Fruit fly (Drosophila melanogaster): ENCODE measurements around the gene CG42554.

CG42554 gene

dm6 chr3L:801860-802462 is 33.5 kb upstream of the CG42554 start:
- no peak for TF ChIP-seq jim (GFP tag; optimal IDR thresholded peaks at IDR 0.05)
- peak; percentile 7 for TF ChIP-seq brk (GFP tag; optimal IDR thresholded peaks at IDR 0.05)
- TF ChIP-seq foxo (GFP tag; optimal IDR thresholded peaks at IDR 0.05) = peak in 1 of 2 experiments; percentile 74
- TF ChIP-seq CG9705 (GFP tag; optimal IDR thresholded peaks at IDR 0.05) = peak; percentile 62
- no peak for TF ChIP-seq Hr83 (GFP tag; optimal IDR thresholded peaks at IDR 0.05; ENCODE audit: poor library complexity, severe bottlenecking)
- TF ChIP-seq rgr (GFP tag; optimal IDR thresholded peaks at IDR 0.05) = peak; percentile 72
- peak; percentile 78 for TF ChIP-seq fru (GFP tag; optimal IDR thresholded peaks at IDR 0.05)
- TF ChIP-seq woc (GFP tag; optimal IDR thresholded peaks at IDR 0.05) = peak; percentile 28
- TF ChIP-seq Abd-B (GFP tag; optimal IDR thresholded peaks at IDR 0.05) = no peak
- TF ChIP-seq psq (GFP tag; optimal IDR thresholded peaks at IDR 0.05) = peak; percentile 39
- TF ChIP-seq Myc (optimal IDR thresholded peaks at IDR 0.05) = no peak
- peak; percentile 13 for TF ChIP-seq Jra (GFP tag; optimal IDR thresholded peaks at IDR 0.05)
- TF ChIP-seq sage (GFP tag; optimal IDR thresholded peaks at IDR 0.05) = peak; percentile 55
- peak; percentile 65 for TF ChIP-seq dmrt93B (GFP tag; optimal IDR thresholded peaks at IDR 0.05)
- peak; percentile 65 for TF ChIP-seq br (GFP tag; optimal IDR thresholded peaks at IDR 0.05)
- no peak for TF ChIP-seq sv (GFP tag; optimal IDR thresholded peaks at IDR 0.05)
- no peak for TF ChIP-seq dl (GFP tag; optimal IDR thresholded peaks at IDR 0.05; ENCODE audit: insufficient read depth in 1 of 2, partially characterized antibody in 2 of 2)
- peak; percentile 87 for TF ChIP-seq HLH106 (tag; optimal IDR thresholded peaks at IDR 0.05)
- peak; percentile 78 for TF ChIP-seq ey (GFP tag; optimal IDR thresholded peaks at IDR 0.05)
- TF ChIP-seq GATAd (GFP tag; optimal IDR thresholded peaks at IDR 0.05) = no peak
- peak; percentile 86 for TF ChIP-seq Sp1 (GFP tag; optimal IDR thresholded peaks at IDR 0.05)
- peak; percentile 76 for TF ChIP-seq h (GFP tag; optimal IDR thresholded peaks at IDR 0.05)
- no peak for TF ChIP-seq usp (GFP tag; optimal IDR thresholded peaks at IDR 0.05)
- peak; percentile 77 for TF ChIP-seq OdsH (GFP tag; optimal IDR thresholded peaks at IDR 0.05)
- TF ChIP-seq Rel (GFP tag; optimal IDR thresholded peaks at IDR 0.05) = no peak
- peak; percentile 19 for TF ChIP-seq Rel (tag; optimal IDR thresholded peaks at IDR 0.05)
- TF ChIP-seq Vsx2 (GFP tag; optimal IDR thresholded peaks at IDR 0.05; ENCODE audit: partially characterized antibody) = no peak
- no peak for TF ChIP-seq CrebA (GFP tag; optimal IDR thresholded peaks at IDR 0.05; ENCODE audit: borderline replicate concordance)
- peak; percentile 46 for TF ChIP-seq Hnf4 (GFP tag; optimal IDR thresholded peaks at IDR 0.05)
- peak; percentile 33 for TF ChIP-seq tai (GFP tag; optimal IDR thresholded peaks at IDR 0.05)

dm6 chr3L:802700-803273 is 32.7 kb upstream of the CG42554 start:
- peak; percentile 93 for TF ChIP-seq dmrt93B (GFP tag; optimal IDR thresholded peaks at IDR 0.05)
- TF ChIP-seq Mio (GFP tag; optimal IDR thresholded peaks at IDR 0.05) = peak; percentile 88
- peak; percentile 97 for TF ChIP-seq h (GFP tag; optimal IDR thresholded peaks at IDR 0.05)
- peak; percentile 96 for TF ChIP-seq HLH106 (tag; optimal IDR thresholded peaks at IDR 0.05)
- TF ChIP-seq CrebA (GFP tag; optimal IDR thresholded peaks at IDR 0.05; ENCODE audit: borderline replicate concordance) = peak; percentile 73
- peak; percentile 87 for TF ChIP-seq dsf (GFP tag; optimal IDR thresholded peaks at IDR 0.05; ENCODE audit: borderline replicate concordance)
- TF ChIP-seq tai (GFP tag; optimal IDR thresholded peaks at IDR 0.05) = peak; percentile 97
- peak; percentile 90 for TF ChIP-seq Hr83 (GFP tag; optimal IDR thresholded peaks at IDR 0.05; ENCODE audit: poor library complexity, severe bottlenecking)
- peak; percentile 68 for TF ChIP-seq Rel (GFP tag; optimal IDR thresholded peaks at IDR 0.05)
- TF ChIP-seq Rel (tag; optimal IDR thresholded peaks at IDR 0.05) = peak; percentile 84
- TF ChIP-seq Hnf4 (GFP tag; optimal IDR thresholded peaks at IDR 0.05) = peak; percentile 98
- peak; percentile 97 for TF ChIP-seq ey (GFP tag; optimal IDR thresholded peaks at IDR 0.05)
- TF ChIP-seq brk (GFP tag; optimal IDR thresholded peaks at IDR 0.05) = peak; percentile 92
- TF ChIP-seq Abd-B (GFP tag; optimal IDR thresholded peaks at IDR 0.05) = no peak
- peak; percentile 94 for TF ChIP-seq Sp1 (GFP tag; optimal IDR thresholded peaks at IDR 0.05)
- no peak for TF ChIP-seq Hr78 (GFP tag; optimal IDR thresholded peaks at IDR 0.05)
- peak; percentile 92 for TF ChIP-seq psq (GFP tag; optimal IDR thresholded peaks at IDR 0.05)
- TF ChIP-seq usp (GFP tag; optimal IDR thresholded peaks at IDR 0.05) = no peak
- TF ChIP-seq sage (GFP tag; optimal IDR thresholded peaks at IDR 0.05) = peak; percentile 94
- TF ChIP-seq foxo (GFP tag; optimal IDR thresholded peaks at IDR 0.05) = peak; percentile 76 to 98
- peak; percentile 95 for TF ChIP-seq fru (GFP tag; optimal IDR thresholded peaks at IDR 0.05)
- no peak for TF ChIP-seq Vsx2 (GFP tag; optimal IDR thresholded peaks at IDR 0.05; ENCODE audit: partially characterized antibody)
- TF ChIP-seq Myc (optimal IDR thresholded peaks at IDR 0.05) = no peak
- peak; percentile 91 for TF ChIP-seq woc (GFP tag; optimal IDR thresholded peaks at IDR 0.05)
- TF ChIP-seq pan (optimal IDR thresholded peaks at IDR 0.05) = no peak
- no peak for TF ChIP-seq dl (GFP tag; optimal IDR thresholded peaks at IDR 0.05; ENCODE audit: insufficient read depth in 1 of 2, partially characterized antibody in 2 of 2)
- peak; percentile 96 for TF ChIP-seq OdsH (GFP tag; optimal IDR thresholded peaks at IDR 0.05)
- no peak for TF ChIP-seq Dfd (GFP tag; optimal IDR thresholded peaks at IDR 0.05)
- no peak for TF ChIP-seq Dif (GFP tag; optimal IDR thresholded peaks at IDR 0.05; ENCODE audit: partially characterized antibody)
- TF ChIP-seq lola (GFP tag; optimal IDR thresholded peaks at IDR 0.05) = no peak
- TF ChIP-seq CG32264 (GFP tag; optimal IDR thresholded peaks at IDR 0.05) = peak; percentile 94
- TF ChIP-seq Jra (GFP tag; optimal IDR thresholded peaks at IDR 0.05) = peak; percentile 95
- TF ChIP-seq jim (GFP tag; optimal IDR thresholded peaks at IDR 0.05) = peak; percentile 71
- peak; percentile 75 for TF ChIP-seq sv (GFP tag; optimal IDR thresholded peaks at IDR 0.05)
- TF ChIP-seq rgr (GFP tag; optimal IDR thresholded peaks at IDR 0.05) = peak; percentile 97
- peak; percentile 78 for TF ChIP-seq GATAd (GFP tag; optimal IDR thresholded peaks at IDR 0.05)
- peak; percentile 98 for TF ChIP-seq br (GFP tag; optimal IDR thresholded peaks at IDR 0.05)
- peak; percentile 94 for TF ChIP-seq CG9705 (GFP tag; optimal IDR thresholded peaks at IDR 0.05)
- no peak for TF ChIP-seq N (GFP tag; optimal IDR thresholded peaks at IDR 0.05)

All from whole organism, wandering third instar larva.